Fruit fly (Drosophila melanogaster) whole organism, prepupa: Measurements from ENCODE around the gene sac.

Experiments used
- CG10631 ChIP-seq: fragments of 200-800 bp; sonication (Bioruptor generic); optimal IDR thresholded peaks from 2 replicates; lab custom pipeline; 2016; ENCODE audit warnings: missing biosample characterization, missing genetic modification characterization
- CG11294 ChIP-seq: fragments of 200-800 bp; sonication (Bioruptor generic); IDR thresholded peaks from 2 replicates; pipeline ENCODE4 v1.3.6; 2022; ENCODE audit warnings: missing biosample characterization, missing genetic modification characterization
- CG16779 ChIP-seq: fragments of 200-800 bp; sonication (Bioruptor generic); optimal IDR thresholded peaks from 3 replicates; lab custom pipeline; 2017; ENCODE audit warnings: missing biosample characterization, mild to moderate bottlenecking, missing genetic modification characterization
- CG31627 ChIP-seq: fragments of 200-800 bp; sonication (Bioruptor generic); optimal IDR thresholded peaks from 3 replicates; lab custom pipeline; 2016; ENCODE audit warnings: missing biosample characterization, missing genetic modification characterization
- CG6792 ChIP-seq: fragments of 200-800 bp; sonication (Bioruptor generic); optimal IDR thresholded peaks from 3 replicates; lab custom pipeline; 2016; ENCODE audit warnings: missing biosample characterization, missing genetic modification characterization
- CG7368 ChIP-seq: fragments of 200-800 bp; sonication (Bioruptor generic); optimal IDR thresholded peaks from 3 replicates; lab custom pipeline; 2016; ENCODE audit warnings: missing biosample characterization, missing genetic modification characterization
- CG8319 ChIP-seq: fragments of 200-800 bp; sonication (Bioruptor generic); optimal IDR thresholded peaks from 3 replicates; lab custom pipeline; 2016; ENCODE audit warnings: missing biosample characterization, missing genetic modification characterization
- OdsH ChIP-seq: fragments of 200-800 bp; sonication (Bioruptor generic); optimal IDR thresholded peaks from 3 replicates; lab custom pipeline; 2016; ENCODE audit warnings: missing biosample characterization, missing genetic modification characterization
- Sox102F ChIP-seq: fragments of 200-800 bp; sonication (Bioruptor generic); optimal IDR thresholded peaks from 2 replicates; lab custom pipeline; 2016; ENCODE audit warnings: missing biosample characterization, mild to moderate bottlenecking, missing genetic modification characterization
- dsx ChIP-seq: fragments of 200-800 bp; optimal IDR thresholded peaks from 3 replicates; lab custom pipeline; 2019; ENCODE audit warnings: missing biosample characterization, mild to moderate bottlenecking, missing genetic modification characterization, moderate library complexity; ENCODE audit not compliant: poor library complexity, severe bottlenecking

- TF ChIP-seq CG11294 (GFP tag; lab: Robert Waterston, UW) = no peak
- no peak for TF ChIP-seq CG8319 (GFP tag; lab: Kevin White, UChicago)
- no peak for TF ChIP-seq Sox102F (GFP tag; lab: Kevin White, UChicago)
- peak; percentile 13 for TF ChIP-seq CG10631 (GFP tag; lab: Kevin White, UChicago)
- no peak for TF ChIP-seq CG16779
- TF ChIP-seq CG7368 = no peak
- no peak for TF ChIP-seq dsx (GFP tag; lab: Kevin White, UChicago)
- no peak for TF ChIP-seq CG6792 (GFP tag; lab: Kevin White, UChicago)
- no peak for TF ChIP-seq CG31627 (GFP tag; lab: Kevin White, UChicago)
- no peak for TF ChIP-seq OdsH (GFP tag; lab: Kevin White, UChicago)
These were observed 8.5 kb upstream of the sac start for dm6 chr3R:4471846-4472693.
